Fruit fly (Drosophila melanogaster): ENCODE measurements around the gene Oseg4.

DNA sequence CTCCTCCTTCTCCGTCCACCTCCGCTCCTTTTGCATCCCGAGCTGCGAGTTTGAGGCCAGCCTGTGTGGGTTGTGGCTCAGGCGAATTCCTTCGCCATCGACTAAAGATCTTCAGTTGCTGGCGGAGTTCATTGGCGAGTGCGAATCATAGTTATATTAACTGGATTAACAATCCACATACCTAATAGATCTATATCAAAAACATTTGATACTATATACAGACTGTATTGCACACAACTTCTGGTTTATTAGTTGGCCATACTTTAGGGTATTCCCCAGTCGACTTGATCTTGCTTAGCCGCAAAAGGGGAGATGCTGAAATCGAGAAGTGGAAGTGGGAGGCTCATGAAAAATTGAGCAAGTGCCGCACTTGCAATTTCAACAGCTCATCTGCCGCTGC lies 42.7 kb downstream of the Oseg4 start:
- TF ChIP-seq CG8478 (optimal IDR thresholded peaks at IDR 0.05) (no peak), CTCF (optimal IDR thresholded peaks at IDR 0.05) (no peak)

Data from S2 (cell line).